Worm (Caenorhabditis elegans) whole organism, late embryonic: ENCODE results near the gene F14H8.5.

Experiments used
- C08G9.2 ChIP-seq: sonication (generic microtip); optimal IDR thresholded peaks from 2 replicates; lab custom pipeline; 2016; ENCODE audit warnings: mild to moderate bottlenecking, missing genetic modification characterization, moderate library complexity, missing compliant biosample characterization
- C38D4.7 ChIP-seq: fragments of 200-800 bp; sonication (Bioruptor generic); optimal IDR thresholded peaks from 2 replicates; lab custom pipeline; 2018; ENCODE audit warnings: mild to moderate bottlenecking, missing genetic modification characterization, moderate library complexity, missing compliant biosample characterization
- K02D7.2 ChIP-seq: sonication (generic microtip); optimal IDR thresholded peaks from 2 replicates; lab custom pipeline; 2017; ENCODE audit warnings: mild to moderate bottlenecking, missing genetic modification characterization, missing compliant biosample characterization
- T23F11.4 ChIP-seq: fragments of 200-800 bp; sonication (Bioruptor generic); optimal IDR thresholded peaks from 2 replicates; lab custom pipeline; 2018; ENCODE audit warnings: mild to moderate bottlenecking, missing genetic modification characterization, missing compliant biosample characterization
- ahr-1 ChIP-seq: sonication (generic microtip); optimal IDR thresholded peaks from 2 replicates; lab custom pipeline; 2016; ENCODE audit warnings: missing genetic modification characterization, missing compliant biosample characterization
- ceh-14 ChIP-seq: sonication (generic microtip); optimal IDR thresholded peaks from 2 replicates; lab custom pipeline; 2016; ENCODE audit warnings: missing genotype, missing genetic modification characterization, missing compliant biosample characterization
- ceh-18 ChIP-seq: sonication (generic microtip); optimal IDR thresholded peaks from 2 replicates; lab custom pipeline; 2016; ENCODE audit warnings: missing genetic modification characterization, missing compliant biosample characterization
- ceh-19 ChIP-seq: fragments of 200-800 bp; sonication (Bioruptor generic); optimal IDR thresholded peaks from 2 replicates; lab custom pipeline; 2018; ENCODE audit warnings: mild to moderate bottlenecking, missing genetic modification characterization, missing compliant biosample characterization
- ceh-2 ChIP-seq: sonication (generic microtip); optimal IDR thresholded peaks from 2 replicates; lab custom pipeline; 2016; ENCODE audit warnings: missing genotype, missing genetic modification characterization, missing compliant biosample characterization
- ceh-22 ChIP-seq: sonication (generic microtip); optimal IDR thresholded peaks from 2 replicates; lab custom pipeline; 2017; ENCODE audit warnings: missing biosample characterization, missing genetic modification characterization
- ceh-34 ChIP-seq: sonication (generic microtip); optimal IDR thresholded peaks from 2 replicates; lab custom pipeline; 2016; ENCODE audit warnings: mild to moderate bottlenecking, missing genetic modification characterization, missing compliant biosample characterization
- ceh-45 ChIP-seq: fragments of 200-800 bp; sonication (Bioruptor generic); IDR thresholded peaks from 2 replicates; pipeline ENCODE4 v1.3.6; 2022; ENCODE audit warnings: missing genetic modification reagents, missing genetic modification characterization, missing compliant biosample characterization
- ceh-6 ChIP-seq: fragments of 200-800 bp; sonication (Bioruptor generic); optimal IDR thresholded peaks from 2 replicates; lab custom pipeline; 2018; ENCODE audit warnings: mild to moderate bottlenecking, missing genetic modification characterization, missing compliant biosample characterization
- ceh-9 ChIP-seq: sonication (generic microtip); optimal IDR thresholded peaks from 2 replicates; lab custom pipeline; 2016; ENCODE audit warnings: mild to moderate bottlenecking, missing genetic modification characterization, inconsistent platforms, missing compliant biosample characterization
- dmd-4 ChIP-seq: sonication (generic microtip); optimal IDR thresholded peaks from 2 replicates; lab custom pipeline; 2016; ENCODE audit warnings: borderline replicate concordance, missing genetic modification characterization, missing compliant biosample characterization
- dve-1 ChIP-seq: sonication (generic microtip); optimal IDR thresholded peaks from 2 replicates; lab custom pipeline; 2017; ENCODE audit warnings: antibody characterized with exemption, mild to moderate bottlenecking, missing genetic modification characterization, missing compliant biosample characterization
- fax-1 ChIP-seq: sonication (generic microtip); optimal IDR thresholded peaks from 2 replicates; lab custom pipeline; 2016; ENCODE audit warnings: missing genotype, missing genetic modification characterization, missing compliant biosample characterization
- hlh-13 ChIP-seq: fragments of 200-800 bp; sonication (Bioruptor generic); optimal IDR thresholded peaks from 2 replicates; lab custom pipeline; 2018; ENCODE audit warnings: mild to moderate bottlenecking, missing genetic modification characterization, missing compliant biosample characterization
- hlh-15 ChIP-seq: sonication (generic microtip); optimal IDR thresholded peaks from 2 replicates; lab custom pipeline; 2016; ENCODE audit warnings: missing genetic modification characterization, missing compliant biosample characterization
- hlh-30 ChIP-seq: sonication (generic microtip); optimal IDR thresholded peaks from 2 replicates; lab custom pipeline; 2017; ENCODE audit warnings: antibody characterized with exemption, missing genetic modification characterization, missing compliant biosample characterization; ENCODE audit not compliant: insufficient read depth
- hlh-8 ChIP-seq: sonication (generic microtip); optimal IDR thresholded peaks from 2 replicates; lab custom pipeline; 2016; ENCODE audit warnings: missing genotype, missing genetic modification characterization, missing compliant biosample characterization
- lim-6 ChIP-seq: sonication (generic microtip); optimal IDR thresholded peaks from 2 replicates; lab custom pipeline; 2016; ENCODE audit warnings: missing genetic modification characterization, missing compliant biosample characterization
- madf-2 ChIP-seq: sonication (generic microtip); optimal IDR thresholded peaks from 2 replicates; lab custom pipeline; 2017; ENCODE audit warnings: missing genetic modification characterization, missing compliant biosample characterization
- mec-3 ChIP-seq: sonication (generic microtip); optimal IDR thresholded peaks from 2 replicates; lab custom pipeline; 2016; ENCODE audit warnings: borderline replicate concordance, missing genetic modification characterization, missing compliant biosample characterization
- nhr-11 ChIP-seq: fragments of 150-350 bp; optimal IDR thresholded peaks from 2 replicates; lab custom pipeline; 2014; ENCODE audit warnings: missing biosample characterization, missing genetic modification characterization
- odd-2 ChIP-seq: sonication (generic microtip); optimal IDR thresholded peaks from 2 replicates; lab custom pipeline; 2017; ENCODE audit warnings: antibody characterized with exemption, mild to moderate bottlenecking, missing genetic modification characterization, missing compliant biosample characterization
- pag-3 ChIP-seq: sonication (generic microtip); optimal IDR thresholded peaks from 2 replicates; lab custom pipeline; 2016; ENCODE audit warnings: missing compliant biosample characterization, missing genetic modification characterization, borderline replicate concordance
- pat-9 ChIP-seq: fragments of 200-800 bp; sonication (Bioruptor generic); optimal IDR thresholded peaks from 2 replicates; lab custom pipeline; 2018; ENCODE audit warnings: mild to moderate bottlenecking, missing genetic modification characterization, moderate library complexity, missing compliant biosample characterization
- pax-1 ChIP-seq: fragments of 150-350 bp; optimal IDR thresholded peaks from 2 replicates; lab custom pipeline; 2014; ENCODE audit warnings: missing biosample characterization, missing genetic modification characterization
- pha-4 ChIP-seq: fragments of 150-350 bp; optimal IDR thresholded peaks from 2 replicates; lab custom pipeline; 2018; ENCODE audit warnings: missing biosample characterization, missing genetic modification reagents, missing genetic modification characterization
- pqm-1 ChIP-seq: sonication (generic microtip); optimal IDR thresholded peaks from 2 replicates; lab custom pipeline; 2016; ENCODE audit warnings: missing genetic modification characterization, missing compliant biosample characterization
- pros-1 ChIP-seq: fragments of 150-350 bp; optimal IDR thresholded peaks from 2 replicates; lab custom pipeline; 2014; ENCODE audit warnings: missing biosample characterization, missing genetic modification reagents, missing genetic modification characterization
- sdc-2 ChIP-seq: sonication (generic microtip); optimal IDR thresholded peaks from 2 replicates; lab custom pipeline; 2016; ENCODE audit warnings: missing genotype, missing genetic modification characterization, missing compliant biosample characterization
- sox-2 ChIP-seq: fragments of 200-800 bp; sonication (Bioruptor generic); IDR thresholded peaks from 2 replicates; pipeline ENCODE4 v1.3.6; 2022; ENCODE audit warnings: missing genetic modification reagents, missing genetic modification characterization, missing compliant biosample characterization
- tbx-7 ChIP-seq: sonication (generic microtip); optimal IDR thresholded peaks from 2 replicates; lab custom pipeline; 2016; ENCODE audit warnings: missing genotype, missing genetic modification characterization, missing compliant biosample characterization
- ttx-3 ChIP-seq: sonication (generic microtip); optimal IDR thresholded peaks from 2 replicates; lab custom pipeline; 2016; ENCODE audit warnings: missing genetic modification reagents, missing genetic modification characterization, missing compliant biosample characterization
- unc-3 ChIP-seq, 2 experiments: fragments of 200-800 bp in 1 of 2; sonication (Bioruptor generic) in 1 of 2; sonication (generic microtip) in 1 of 2; conservative IDR thresholded peaks in 1 of 2; optimal IDR thresholded peaks in 1 of 2; 2 replicates each; pipeline versions ENCODE4 v1.3.6 to Lab custom; 2016 to 2022; ENCODE audit warnings: missing compliant biosample characterization in 2 of 2, missing genetic modification characterization in 2 of 2, missing genetic modification reagents in 1 of 2
- unc-42 ChIP-seq: sonication (generic microtip); optimal IDR thresholded peaks from 2 replicates; lab custom pipeline; 2016; ENCODE audit warnings: missing genotype, missing genetic modification characterization, missing compliant biosample characterization
- unc-55 ChIP-seq: sonication (generic microtip); optimal IDR thresholded peaks from 2 replicates; lab custom pipeline; 2017; ENCODE audit warnings: missing biosample characterization, missing genetic modification reagents, missing genetic modification characterization
- unc-86 ChIP-seq: sonication (generic microtip); optimal IDR thresholded peaks from 2 replicates; lab custom pipeline; 2016; ENCODE audit warnings: missing genetic modification characterization, missing compliant biosample characterization

The F14H8.5 gene

ce11 chrV:14996236-14996635 is 24.6 kb upstream of the F14H8.5 start, which contains the start of gene irld-14:
Gene irld-14, plus strand, starts transcription at chrV:14996536.
- no peak for TF ChIP-seq T23F11.4 (GFP tag; lab: Kevin White, UChicago)
- TF ChIP-seq C38D4.7 (GFP tag; lab: Kevin White, UChicago) = no peak
- no peak for TF ChIP-seq pag-3
- no peak for TF ChIP-seq ceh-14 (tag; lab: Kevin White, UChicago)

DNA sequence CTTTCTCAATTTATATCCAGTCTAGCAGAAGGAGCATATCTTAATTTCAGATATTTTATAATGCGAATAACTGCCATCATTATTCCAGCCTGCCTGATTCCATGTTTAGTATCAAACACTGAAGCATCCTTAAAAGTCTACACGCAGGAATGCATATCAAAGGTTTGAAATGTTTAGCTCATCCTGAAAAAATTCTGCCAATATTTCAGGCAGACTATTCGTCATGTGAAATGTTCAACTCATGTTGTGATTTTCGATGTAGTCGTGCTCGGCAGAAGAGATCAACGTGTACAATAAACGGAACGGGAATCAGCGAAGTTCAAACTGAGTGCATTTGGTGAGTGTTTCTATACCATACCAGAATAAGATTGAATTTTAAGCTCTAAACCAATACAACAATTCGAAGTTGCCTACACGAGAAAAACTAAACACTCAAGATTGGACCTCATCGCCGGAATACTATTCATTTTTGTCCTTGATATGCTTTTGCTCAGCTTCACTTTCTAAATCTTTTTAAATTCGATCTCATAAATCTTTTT is 21.3 kb upstream of the F14H8.5 start, which contains the start of gene T01C3.11:
TSS of gene T01C3.11 (plus strand) at position 51 of the 539 bp plus-strand sequence.
- TF ChIP-seq sox-2 (GFP tag; lab: Robert Waterston, UW) = no peak
- no peak for TF ChIP-seq dmd-4 (tag; lab: Kevin White, UChicago)
- no peak for TF ChIP-seq sdc-2

DNA sequence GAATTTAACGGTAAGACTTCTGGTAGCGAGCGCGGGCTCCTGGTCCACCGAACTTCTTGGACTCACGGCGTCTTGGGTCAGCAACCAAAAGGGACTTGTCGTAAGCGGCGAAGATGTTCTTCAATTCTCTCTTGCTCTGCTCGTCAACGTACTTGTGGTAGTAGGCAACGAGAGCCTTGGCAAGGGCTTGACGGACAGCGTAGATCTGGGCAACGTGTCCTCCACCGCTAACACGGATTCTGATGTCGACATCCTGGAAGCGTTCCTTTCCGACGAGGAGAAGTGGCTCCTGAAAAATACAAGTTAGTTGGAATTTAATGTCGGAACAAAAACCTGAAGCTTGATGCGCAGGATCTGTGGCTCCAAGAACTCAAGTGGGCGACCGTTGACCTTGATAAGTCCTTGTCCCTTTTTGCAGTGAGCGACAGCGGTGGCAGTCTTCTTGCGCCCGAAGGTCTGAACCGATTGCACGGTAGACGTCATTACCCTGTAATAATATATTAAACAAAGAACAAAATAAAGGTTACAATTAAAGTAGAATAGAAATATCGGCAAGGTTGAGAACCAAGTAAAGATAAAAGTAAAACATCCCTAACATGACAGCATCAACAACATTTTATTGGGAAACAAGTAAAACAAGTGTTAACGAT is 20.7 kb upstream of the F14H8.5 start, which contains the start of gene rps-16:
TSS of gene rps-16 (minus strand) at position 487 of the 650 bp plus-strand sequence.
- TF ChIP-seq ahr-1 (tag; lab: Kevin White, UChicago) (no peak), pqm-1 (tag; lab: Kevin White, UChicago) (no peak), ceh-22 (tag; lab: Kevin White, UChicago) (no peak), C38D4.7 (GFP tag; lab: Kevin White, UChicago) (no peak)

DNA sequence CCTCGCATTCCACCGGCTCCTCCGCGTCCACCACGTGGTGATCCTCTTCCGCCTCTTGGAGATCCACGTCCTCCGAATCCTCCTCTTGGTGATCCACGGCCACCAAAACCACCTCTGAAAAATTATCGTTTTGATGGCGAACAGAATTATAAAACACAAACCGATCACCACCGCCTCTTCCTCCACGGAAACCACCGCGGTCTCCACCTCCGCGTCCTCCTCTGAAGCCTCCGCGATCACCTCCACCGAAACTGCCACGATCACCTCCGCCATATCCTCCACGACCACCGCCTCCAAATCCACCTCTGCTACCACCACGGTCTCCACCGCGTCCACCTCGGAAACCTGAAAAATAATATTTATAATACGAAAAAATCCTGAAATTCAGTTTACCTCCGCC is 19.3 kb upstream of the F14H8.5 start:
- no peak for TF ChIP-seq pros-1 (tag; lab: Kevin White, UChicago)
- TF ChIP-seq ceh-45 = no peak
- TF ChIP-seq tbx-7 (tag; lab: Kevin White, UChicago) = no peak
- TF ChIP-seq nhr-11 (tag; lab: Kevin White, UChicago) = no peak
- no peak for TF ChIP-seq ceh-6 (GFP tag; lab: Kevin White, UChicago)

DNA sequence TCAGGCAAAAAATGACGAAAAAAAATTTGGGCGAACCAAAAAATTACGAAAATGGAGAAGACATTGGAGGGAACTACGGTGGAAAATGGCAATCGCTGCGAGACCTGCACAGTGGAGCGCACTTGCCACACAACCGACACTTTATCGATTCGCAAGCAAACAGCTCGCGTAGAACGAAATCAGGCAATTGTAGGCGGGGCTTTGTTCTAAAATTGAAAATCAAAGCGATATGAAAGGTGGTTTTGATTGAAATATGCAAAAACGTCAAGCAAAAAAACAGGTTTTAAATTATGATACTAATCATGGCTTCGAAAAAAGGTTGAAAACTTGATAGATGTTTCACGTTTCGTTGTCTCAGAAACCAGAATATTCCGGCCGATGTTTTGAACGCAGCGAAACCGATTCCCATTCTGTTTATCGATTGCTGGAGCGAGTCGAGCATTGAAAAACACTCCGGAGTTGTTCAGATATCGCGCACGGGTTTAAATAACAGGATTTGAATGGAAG is 18.6 kb upstream of the F14H8.5 start, which contains the start of the genes fib-1 and mut-15:
TSS of gene fib-1 (minus strand) at position 40 of the 507 bp plus-strand sequence.
TSS of gene mut-15 (plus strand) at position 360 of the 507 bp plus-strand sequence.
- TF ChIP-seq hlh-15 = peak; percentile 77
- TF ChIP-seq unc-3 (GFP tag; conservative IDR thresholded peaks at IDR 0.05; lab: Robert Waterston, UW) = no peak
- TF ChIP-seq unc-3 (tag; optimal IDR thresholded peaks at IDR 0.05; lab: Kevin White, UChicago) = peak; percentile 85
- TF ChIP-seq pros-1 (tag; lab: Kevin White, UChicago) = peak; percentile 3
- peak; percentile 45 for TF ChIP-seq ttx-3 (tag; lab: Kevin White, UChicago)
- peak; percentile 90 for TF ChIP-seq fax-1 (tag; lab: Kevin White, UChicago)
- peak; percentile 94 for TF ChIP-seq mec-3
- TF ChIP-seq hlh-30 (tag; lab: Kevin White, UChicago) = no peak
- TF ChIP-seq C38D4.7 (GFP tag; lab: Kevin White, UChicago) = no peak
- TF ChIP-seq pax-1 (tag; lab: Kevin White, UChicago) = peak; percentile 60
- TF ChIP-seq hlh-13 (GFP tag; lab: Kevin White, UChicago) = peak; percentile 2
- peak; percentile 77 for TF ChIP-seq hlh-8 (tag; lab: Kevin White, UChicago)
- TF ChIP-seq tbx-7 (tag; lab: Kevin White, UChicago) = peak; percentile 89
- peak; percentile 66 for TF ChIP-seq ceh-19 (GFP tag; lab: Kevin White, UChicago)
- TF ChIP-seq ceh-9 (tag; lab: Kevin White, UChicago) = no peak
- TF ChIP-seq C08G9.2 = peak; percentile 97
- TF ChIP-seq K02D7.2 (tag; lab: Kevin White, UChicago) = no peak
- TF ChIP-seq sox-2 (GFP tag; lab: Robert Waterston, UW) = no peak
- peak; percentile 90 for TF ChIP-seq ceh-14 (tag; lab: Kevin White, UChicago)
- no peak for TF ChIP-seq pha-4
- TF ChIP-seq lim-6 = peak; percentile 95
- TF ChIP-seq ceh-2 (tag; lab: Kevin White, UChicago) = peak; percentile 95
- TF ChIP-seq unc-86 = peak; percentile 79
- TF ChIP-seq T23F11.4 (GFP tag; lab: Kevin White, UChicago) = peak; percentile 23
- TF ChIP-seq odd-2 = no peak
- peak; percentile 83 for TF ChIP-seq unc-55 (GFP tag; lab: Kevin White, UChicago)
- TF ChIP-seq pat-9 (tag; lab: Kevin White, UChicago) = no peak
- TF ChIP-seq madf-2 (tag; lab: Kevin White, UChicago) = peak; percentile 40
- TF ChIP-seq unc-42 (tag; lab: Kevin White, UChicago) = peak; percentile 91
- peak; percentile 67 for TF ChIP-seq dve-1 (tag; lab: Kevin White, UChicago)
- peak; percentile 96 for TF ChIP-seq ceh-34 (tag; lab: Kevin White, UChicago)
- TF ChIP-seq ceh-18 (tag; lab: Kevin White, UChicago) = peak; percentile 97
